Fruit fly (Drosophila melanogaster) whole organism: ENCODE data around the gene CG32987.

ENCODE experiments used
- CG8478 ChIP-seq: fragments of >200 bp; optimal IDR thresholded peaks from 2 replicates; lab custom pipeline; 2018; ENCODE audit warnings: inconsistent platforms
- Dll ChIP-seq: fragments of >200 bp; optimal IDR thresholded peaks from 2 replicates; lab custom pipeline; 2017
- pan ChIP-seq: fragments of >200 bp; optimal IDR thresholded peaks from 2 replicates; lab custom pipeline; 2017
- psq ChIP-seq: fragments of >200 bp; optimal IDR thresholded peaks from 2 replicates; lab custom pipeline; 2017
- usp ChIP-seq: fragments of >200 bp; optimal IDR thresholded peaks from 2 replicates; lab custom pipeline; 2017; ENCODE audit warnings: missing biosample characterization, missing genetic modification characterization, mixed read lengths

DNA sequence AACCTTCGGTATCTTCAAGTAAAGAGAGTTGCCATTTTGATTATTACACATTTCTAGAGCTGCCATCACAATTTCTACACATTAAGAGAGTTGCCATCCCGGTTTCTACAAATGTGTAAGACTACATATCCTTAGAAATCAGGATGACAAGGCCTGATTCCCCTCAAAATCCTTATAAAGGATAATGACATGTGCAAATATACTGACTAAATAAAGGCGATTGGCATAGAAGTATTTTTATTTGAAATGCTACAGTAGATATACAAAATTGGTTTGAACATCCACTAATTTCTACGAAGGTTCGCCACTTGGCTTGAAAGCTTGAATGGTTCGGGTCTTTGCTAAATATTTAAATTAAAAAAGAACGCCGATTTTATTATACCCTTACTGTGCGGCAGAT, 25.1 kb downstream of the CG32987 start:
- TF ChIP-seq Dll (lab: Kevin White, UChicago) (no peak), pan (lab: Kevin White, UChicago) (no peak), usp (GFP tag; lab: Kevin White, UChicago) (no peak), psq (lab: Kevin White, UChicago) (no peak), CG8478 (lab: Kevin White, UChicago) (no peak)
